Worm (Caenorhabditis elegans) whole organism, L4/young adult: ENCODE results near the gene arrd-6.

Source experiments
- W03F9.2 ChIP-seq: fragments of 150-350 bp; optimal IDR thresholded peaks from 2 replicates; lab custom pipeline; 2014; ENCODE audit warnings: missing biosample characterization, missing genetic modification characterization
- dao-5 ChIP-seq: sonication (generic microtip); optimal IDR thresholded peaks from 2 replicates; lab custom pipeline; 2016; ENCODE audit warnings: missing genotype, missing genetic modification characterization, moderate library complexity, missing compliant biosample characterization
- him-1 ChIP-seq: sonication (generic microtip); optimal IDR thresholded peaks from 2 replicates; lab custom pipeline; 2016; ENCODE audit warnings: missing genotype, missing genetic modification reagents, missing genetic modification characterization, missing compliant biosample characterization

ce11 chrII:11166414-11166813 lies 23.9 kb downstream of the arrd-6 start:
- no peak for TF ChIP-seq dao-5
- TF ChIP-seq him-1 (tag; lab: Kevin White, UChicago): no peak
- TF ChIP-seq W03F9.2: no peak
